Fruit fly (Drosophila melanogaster): ENCODE data around the gene smog.

DNA sequence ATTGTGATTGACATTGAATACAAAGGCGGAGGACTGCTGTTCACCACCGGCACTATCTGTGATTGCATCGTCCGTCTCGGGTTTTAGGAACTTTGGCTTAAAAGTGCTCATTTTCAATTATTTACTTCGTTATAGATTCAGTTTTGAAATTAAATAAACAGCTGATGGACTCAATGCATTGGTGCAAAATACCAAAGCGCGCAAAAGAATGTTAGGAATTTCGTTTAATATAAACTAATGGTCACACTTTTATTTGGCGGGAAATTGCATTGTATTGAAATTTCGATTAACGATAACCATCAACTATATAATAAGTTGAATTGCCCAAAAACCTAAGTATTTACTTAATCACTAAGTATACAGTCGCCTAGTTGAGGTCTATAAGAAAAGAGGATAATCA lies 34.6 kb upstream of the smog start, which contains the start of gene CG3225:
- TF ChIP-seq psq (optimal IDR thresholded peaks at IDR 0.05) (no peak), CG8478 (optimal IDR thresholded peaks at IDR 0.05) (no peak), EcR (GFP tag; optimal IDR thresholded peaks at IDR 0.05) (no peak), usp (GFP tag; optimal IDR thresholded peaks at IDR 0.05) (no peak), pan (optimal IDR thresholded peaks at IDR 0.05) (no peak)
